Fruit fly (Drosophila melanogaster) Kc167 (cell line): ENCODE results near the gene CG14321.

Experiments
- Sin3A ChIP-seq: fragments of >200 bp; optimal IDR thresholded peaks from 2 replicates; lab custom pipeline; 2018; ENCODE audit warnings: missing external identifiers
- h ChIP-seq: fragments of >200 bp; optimal IDR thresholded peaks from 3 replicates; lab custom pipeline; 2018; ENCODE audit warnings: missing external identifiers
- insv ChIP-seq: fragments of >200 bp; optimal IDR thresholded peaks from 3 replicates; lab custom pipeline; 2018; ENCODE audit warnings: missing external identifiers
- psq ChIP-seq: fragments of >200 bp; optimal IDR thresholded peaks from 2 replicates; lab custom pipeline; 2017; ENCODE audit warnings: missing external identifiers

- no peak for TF ChIP-seq psq
- TF ChIP-seq Sin3A (lab: Kevin White, UChicago): no peak
- no peak for TF ChIP-seq insv (lab: Kevin White, UChicago)
- no peak for TF ChIP-seq h (lab: Kevin White, UChicago)
Observed at dm6 chr3R:17701131-17701593, 32.2 kb upstream of the CG14321 start.
